Worm (Caenorhabditis elegans) whole organism, mixed stage, embryonic: ENCODE measurements around the gene rab-6.1.

ENCODE experiments used
- M03D4.4 ChIP-seq: sonication (generic microtip); optimal IDR thresholded peaks from 2 replicates; lab custom pipeline; 2017; ENCODE audit warnings: mild to moderate bottlenecking, missing genetic modification characterization, missing compliant biosample characterization
- bed-3 ChIP-seq: fragments of 200-800 bp; sonication (Bioruptor generic); optimal IDR thresholded peaks from 3 replicates; lab custom pipeline; 2018; ENCODE audit warnings: mild to moderate bottlenecking, missing genetic modification characterization, moderate library complexity, missing compliant biosample characterization
- ceh-39 ChIP-seq: fragments of 150-350 bp; optimal IDR thresholded peaks from 2 replicates; lab custom pipeline; 2014; ENCODE audit warnings: missing biosample characterization, missing genetic modification characterization
- ceh-43 ChIP-seq: fragments of 200-800 bp; sonication (Bioruptor generic); optimal IDR thresholded peaks from 2 replicates; lab custom pipeline; 2018; ENCODE audit warnings: mild to moderate bottlenecking, missing genetic modification characterization, moderate library complexity, missing compliant biosample characterization
- ceh-83 ChIP-seq: fragments of 200-800 bp; sonication (Bioruptor generic); optimal IDR thresholded peaks from 2 replicates; lab custom pipeline; 2018; ENCODE audit warnings: mild to moderate bottlenecking, missing genetic modification characterization, missing compliant biosample characterization
- ces-1 ChIP-seq: fragments of 150-350 bp; optimal IDR thresholded peaks from 2 replicates; lab custom pipeline; 2014; ENCODE audit warnings: missing biosample characterization, missing genetic modification reagents, missing genetic modification characterization
- cnd-1 ChIP-seq: fragments of 200-800 bp; sonication (Bioruptor generic); optimal IDR thresholded peaks from 2 replicates; lab custom pipeline; 2018; ENCODE audit warnings: mild to moderate bottlenecking, missing genetic modification characterization, missing compliant biosample characterization
- elt-1 ChIP-seq: sonication (generic microtip); optimal IDR thresholded peaks from 2 replicates; lab custom pipeline; 2017; ENCODE audit warnings: missing genetic modification characterization, mild to moderate bottlenecking, missing compliant biosample characterization, antibody characterized with exemption, moderate library complexity, borderline replicate concordance; ENCODE audit not compliant: insufficient read depth
- elt-3 ChIP-seq: fragments of 150-350 bp; optimal IDR thresholded peaks from 2 replicates; lab custom pipeline; 2014; ENCODE audit warnings: missing biosample characterization, missing genetic modification characterization
- ham-2 ChIP-seq: fragments of 200-800 bp; sonication (Bioruptor generic); optimal IDR thresholded peaks from 2 replicates; lab custom pipeline; 2018; ENCODE audit warnings: mild to moderate bottlenecking, missing genetic modification characterization, missing compliant biosample characterization
- hlh-1 ChIP-seq: fragments of 150-350 bp; optimal IDR thresholded peaks from 2 replicates; lab custom pipeline; 2014; ENCODE audit warnings: missing biosample characterization, missing genetic modification reagents, missing genetic modification characterization
- lin-13 ChIP-seq: fragments of 150-350 bp; optimal IDR thresholded peaks from 2 replicates; lab custom pipeline; 2014; ENCODE audit warnings: missing biosample characterization, missing genetic modification characterization
- lsy-2 ChIP-seq: fragments of 150-350 bp; optimal IDR thresholded peaks from 2 replicates; lab custom pipeline; 2014; ENCODE audit warnings: missing biosample characterization, missing genetic modification characterization
- mab-5 ChIP-seq: fragments of 150-350 bp; optimal IDR thresholded peaks from 2 replicates; lab custom pipeline; 2014; ENCODE audit warnings: missing biosample characterization, missing genetic modification characterization
- mep-1 ChIP-seq: fragments of 150-350 bp; optimal IDR thresholded peaks from 2 replicates; lab custom pipeline; 2017; ENCODE audit warnings: missing biosample characterization, missing genetic modification reagents, missing genetic modification characterization, inconsistent platforms
- mls-2 ChIP-seq: sonication (generic microtip); optimal IDR thresholded peaks from 2 replicates; lab custom pipeline; 2016; ENCODE audit warnings: mild to moderate bottlenecking, missing genetic modification characterization, moderate library complexity, missing compliant biosample characterization
- nhr-12 ChIP-seq: fragments of 150-350 bp; optimal IDR thresholded peaks from 2 replicates; lab custom pipeline; 2014; ENCODE audit warnings: missing biosample characterization, missing genetic modification characterization
- nhr-2 ChIP-seq: fragments of 150-350 bp; optimal IDR thresholded peaks from 2 replicates; lab custom pipeline; 2014; ENCODE audit warnings: missing biosample characterization, missing genetic modification characterization
- nhr-237 ChIP-seq: fragments of 150-350 bp; optimal IDR thresholded peaks from 2 replicates; lab custom pipeline; 2014; ENCODE audit warnings: missing biosample characterization, missing genetic modification characterization
- nhr-28 ChIP-seq: fragments of 150-350 bp; optimal IDR thresholded peaks from 2 replicates; lab custom pipeline; 2014; ENCODE audit warnings: missing biosample characterization, missing genetic modification characterization
- nhr-76 ChIP-seq: sonication (generic microtip); optimal IDR thresholded peaks from 2 replicates; lab custom pipeline; 2017; ENCODE audit warnings: missing biosample characterization, missing genetic modification characterization
- pha-4 ChIP-seq: fragments of 150-350 bp; optimal IDR thresholded peaks from 2 replicates; lab custom pipeline; 2018; ENCODE audit warnings: missing biosample characterization, missing genetic modification reagents, missing genetic modification characterization
- sem-2 ChIP-seq: fragments of 200-800 bp; sonication (Bioruptor generic); optimal IDR thresholded peaks from 2 replicates; lab custom pipeline; 2018; ENCODE audit warnings: mild to moderate bottlenecking, missing genetic modification characterization, missing compliant biosample characterization
- snpc-4 ChIP-seq: fragments of 150-350 bp; optimal IDR thresholded peaks from 2 replicates; lab custom pipeline; 2014; ENCODE audit warnings: missing biosample characterization, missing genetic modification characterization
- sptf-1 ChIP-seq: sonication (generic microtip); optimal IDR thresholded peaks from 2 replicates; lab custom pipeline; 2017; ENCODE audit warnings: mild to moderate bottlenecking, missing genetic modification characterization, moderate library complexity, missing compliant biosample characterization
- tbx-8 ChIP-seq: fragments of 200-800 bp; sonication (Bioruptor generic); optimal IDR thresholded peaks from 2 replicates; lab custom pipeline; 2018; ENCODE audit warnings: mild to moderate bottlenecking, missing genetic modification characterization, moderate library complexity, missing compliant biosample characterization
- unc-120 ChIP-seq: sonication (generic microtip); optimal IDR thresholded peaks from 2 replicates; lab custom pipeline; 2017; ENCODE audit warnings: missing genetic modification characterization, missing compliant biosample characterization; ENCODE audit not compliant: poor library complexity, severe bottlenecking
- unc-39 ChIP-seq: fragments of 150-350 bp; optimal IDR thresholded peaks from 2 replicates; lab custom pipeline; 2014; ENCODE audit warnings: missing biosample characterization, missing genetic modification characterization
- unc-62 ChIP-seq: fragments of 150-350 bp; optimal IDR thresholded peaks from 2 replicates; lab custom pipeline; 2014; ENCODE audit warnings: missing biosample characterization, missing genetic modification reagents, missing genetic modification characterization
- zip-8 ChIP-seq: fragments of 150-350 bp; optimal IDR thresholded peaks from 2 replicates; lab custom pipeline; 2014; ENCODE audit warnings: missing biosample characterization, missing genetic modification characterization
- ztf-11 ChIP-seq: fragments of 150-350 bp; optimal IDR thresholded peaks from 2 replicates; lab custom pipeline; 2014; ENCODE audit warnings: missing biosample characterization, missing genetic modification characterization

Gene rab-6.1

ce11 chrIII:8971255-8972020, 34.3 kb downstream of the rab-6.1 start, which contains the start of the genes eif-3.D and R08D7.4:
TSS of gene eif-3.D (minus strand) at chrIII:8971578.
TSS of gene R08D7.4 (plus strand) at chrIII:8971892.
- TF ChIP-seq lsy-2 (tag; lab: Kevin White, UChicago) = peak; percentile 56
- no peak for TF ChIP-seq ceh-83 (GFP tag; lab: Kevin White, UChicago)
- peak; percentile 46 for TF ChIP-seq ztf-11 (tag; lab: Kevin White, UChicago)
- TF ChIP-seq nhr-237 (tag; lab: Kevin White, UChicago) = peak; percentile 33
- TF ChIP-seq cnd-1 (tag; lab: Kevin White, UChicago) = peak; percentile 9
- TF ChIP-seq pha-4 (tag; lab: Kevin White, UChicago) = peak; percentile 49
- peak; percentile 79 for TF ChIP-seq sptf-1 (tag; lab: Kevin White, UChicago)
- TF ChIP-seq nhr-76 (tag; lab: Kevin White, UChicago) = no peak
- no peak for TF ChIP-seq mab-5 (tag; lab: Kevin White, UChicago)
- peak; percentile 31 for TF ChIP-seq lin-13 (tag; lab: Kevin White, UChicago)
- no peak for TF ChIP-seq mep-1
- peak; percentile 37 for TF ChIP-seq unc-120 (tag; lab: Kevin White, UChicago)
- TF ChIP-seq bed-3 (GFP tag; lab: Kevin White, UChicago) = peak; percentile 16
- no peak for TF ChIP-seq elt-1
- no peak for TF ChIP-seq hlh-1
- TF ChIP-seq ham-2 = no peak
- TF ChIP-seq ceh-43 (GFP tag; lab: Kevin White, UChicago) = no peak
- TF ChIP-seq nhr-12 = no peak
- TF ChIP-seq zip-8 = no peak
- peak; percentile 64 for TF ChIP-seq mls-2 (tag; lab: Kevin White, UChicago)
- TF ChIP-seq nhr-2 (tag; lab: Kevin White, UChicago) = no peak
- TF ChIP-seq elt-3 (tag; lab: Kevin White, UChicago) = no peak
- no peak for TF ChIP-seq unc-62
- TF ChIP-seq ces-1 (GFP tag; lab: Kevin White, UChicago) = no peak
- TF ChIP-seq M03D4.4 (tag; lab: Kevin White, UChicago) = peak; percentile 58
- TF ChIP-seq sem-2 (GFP tag; lab: Kevin White, UChicago) = no peak

ce11 chrIII:8967639-8968038, 38.1 kb downstream of the rab-6.1 start, which contains the start of the genes bud-13 and rpap-2:
TSS of gene bud-13 (minus strand) at chrIII:8967727.
TSS of gene rpap-2 (plus strand) at chrIII:8967967.
- TF ChIP-seq ham-2 (no peak), nhr-237 (tag; lab: Kevin White, UChicago) (no peak), mep-1 (no peak), hlh-1 (no peak), mls-2 (tag; lab: Kevin White, UChicago) (no peak), nhr-12 (no peak), tbx-8 (GFP tag; lab: Kevin White, UChicago) (no peak), zip-8 (no peak), lsy-2 (tag; lab: Kevin White, UChicago) (no peak), snpc-4 (tag; lab: Kevin White, UChicago) (no peak), ces-1 (GFP tag; lab: Kevin White, UChicago) (no peak), lin-13 (tag; lab: Kevin White, UChicago) (no peak), unc-120 (tag; lab: Kevin White, UChicago) (no peak), unc-39 (tag; lab: Kevin White, UChicago) (no peak), cnd-1 (tag; lab: Kevin White, UChicago) (no peak), sem-2 (GFP tag; lab: Kevin White, UChicago) (no peak), elt-3 (tag; lab: Kevin White, UChicago) (no peak), nhr-28 (tag; lab: Kevin White, UChicago) (no peak)

DNA sequence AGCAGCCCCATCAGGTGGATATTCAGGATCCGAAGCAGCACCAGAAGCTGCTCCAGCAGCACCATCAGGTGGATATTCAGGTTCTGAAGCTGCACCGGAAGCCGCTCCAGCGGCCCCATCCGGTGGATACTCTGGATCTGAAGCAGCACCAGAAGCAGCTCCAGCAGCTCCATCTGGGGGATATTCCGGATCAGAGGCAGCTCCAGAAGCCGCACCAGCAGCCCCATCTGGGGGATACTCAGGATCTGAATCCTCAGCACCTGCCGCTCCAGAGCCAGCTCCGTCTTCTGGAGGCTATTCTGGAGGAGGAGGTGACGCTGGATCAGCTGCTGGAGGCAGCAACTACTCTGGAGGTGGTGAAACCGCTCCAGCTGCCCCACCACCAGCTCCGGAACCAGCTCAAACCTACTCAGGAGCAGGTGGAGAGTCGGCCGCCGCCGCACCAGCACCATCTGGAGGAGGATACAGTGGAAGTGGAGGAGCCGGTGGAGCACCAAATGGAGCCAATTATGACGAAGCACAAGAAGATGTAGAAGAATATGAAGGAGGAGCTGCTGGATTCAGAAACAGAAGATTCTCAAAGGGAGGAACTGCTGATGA, 41.0 kb downstream of the rab-6.1 start:
- TF ChIP-seq zip-8 (no peak), unc-120 (tag; lab: Kevin White, UChicago) (no peak), elt-3 (tag; lab: Kevin White, UChicago) (no peak), lsy-2 (tag; lab: Kevin White, UChicago) (no peak), nhr-237 (tag; lab: Kevin White, UChicago) (no peak), pha-4 (tag; lab: Kevin White, UChicago) (no peak), hlh-1 (no peak)

- TF ChIP-seq nhr-237 (tag; lab: Kevin White, UChicago) = no peak
- no peak for TF ChIP-seq unc-39 (tag; lab: Kevin White, UChicago)
- peak; percentile 40 for TF ChIP-seq cnd-1 (tag; lab: Kevin White, UChicago)
- TF ChIP-seq ceh-39 (tag; lab: Kevin White, UChicago) = no peak
- peak; percentile 21 for TF ChIP-seq sptf-1 (tag; lab: Kevin White, UChicago)
These were observed 43.3 kb downstream of the rab-6.1 start for ce11 chrIII:8962475-8962874.
